Fruit fly (Drosophila melanogaster): ENCODE data around the gene CG7872.

Gene CG7872

dm6 chrX:15594230-15594857 lies 16.3 kb downstream of the CG7872 start (continued):
- no peak for TF ChIP-seq Dfd (GFP tag; optimal IDR thresholded peaks at IDR 0.05)
- no peak for TF ChIP-seq CG12155 (GFP tag; optimal IDR thresholded peaks at IDR 0.05)
- 0 out of 3 replicates have a peak, but pooled peaks have one; percentile 10 for TF ChIP-seq CG11695 (GFP tag; IDR thresholded peaks at IDR 0.05)
- TF ChIP-seq gsb (GFP tag; IDR thresholded peaks at IDR 0.05) = no peak
- TF ChIP-seq emc (GFP tag; optimal IDR thresholded peaks at IDR 0.05) = no peak
- no peak for TF ChIP-seq zf30C (GFP tag; optimal IDR thresholded peaks at IDR 0.05)
- TF ChIP-seq CG3995 (GFP tag; optimal IDR thresholded peaks at IDR 0.05) = no peak
- TF ChIP-seq MESR4 (GFP tag; optimal IDR thresholded peaks at IDR 0.05) = no peak
- TF ChIP-seq croc (GFP tag; conservative IDR thresholded peaks at IDR 0.05) = peak; percentile 12; the same call in 1 of the 3 replicates
- peak; percentile 27 for TF ChIP-seq Meics (GFP tag; optimal IDR thresholded peaks at IDR 0.05)
- TF ChIP-seq Dad (GFP tag; optimal IDR thresholded peaks at IDR 0.05) = no peak
- TF ChIP-seq CG11085 (GFP tag; IDR thresholded peaks at IDR 0.05) = peak; percentile 61; the same call in 1 of the 2 replicates
- no peak for TF ChIP-seq CG11398 (GFP tag; optimal IDR thresholded peaks at IDR 0.05)
- no peak for TF ChIP-seq Max (GFP tag; optimal IDR thresholded peaks at IDR 0.05)
- TF ChIP-seq Xbp1 (GFP tag; optimal IDR thresholded peaks at IDR 0.05) = peak; percentile 65
- no peak for TF ChIP-seq CG1529 (GFP tag; optimal IDR thresholded peaks at IDR 0.05)
- TF ChIP-seq CG30431 (GFP tag; optimal IDR thresholded peaks at IDR 0.05) = no peak
- TF ChIP-seq CG5180 (GFP tag; optimal IDR thresholded peaks at IDR 0.05) = no peak
- no peak for TF ChIP-seq CG1832 (GFP tag; optimal IDR thresholded peaks at IDR 0.05)
- TF ChIP-seq slp2 (GFP tag; optimal IDR thresholded peaks at IDR 0.05) = no peak
- TF ChIP-seq Sry-β (GFP tag; optimal IDR thresholded peaks at IDR 0.05) = no peak
- TF ChIP-seq CG14441 (GFP tag; IDR thresholded peaks at IDR 0.05) = peak; percentile 60
- TF ChIP-seq CG7357 (GFP tag; IDR thresholded peaks at IDR 0.05) = no peak
- no peak for TF ChIP-seq tll (GFP tag; optimal IDR thresholded peaks at IDR 0.05)
- peak; percentile 66 for TF ChIP-seq CG42726 (GFP tag; IDR thresholded peaks at IDR 0.05; ENCODE audit: partially characterized antibody)
- TF ChIP-seq Side (GFP tag; optimal IDR thresholded peaks at IDR 0.05) = no peak
- peak; percentile 24 for TF ChIP-seq CG17829 (tag; optimal IDR thresholded peaks at IDR 0.05)
- peak in 1 of 2 experiments; percentile 41 for TF ChIP-seq chif (GFP tag; optimal IDR thresholded peaks at IDR 0.05)
- TF ChIP-seq CG10431 (GFP tag; optimal IDR thresholded peaks at IDR 0.05) = no peak
- TF ChIP-seq nerfin-1 (tag; optimal IDR thresholded peaks at IDR 0.05) = no peak
- no peak for TF ChIP-seq GATAe (GFP tag; conservative IDR thresholded peaks at IDR 0.05)
- TF ChIP-seq pnt (GFP tag; optimal IDR thresholded peaks at IDR 0.05) = no peak
- TF ChIP-seq CG7786 (GFP tag; optimal IDR thresholded peaks at IDR 0.05) = no peak
- TF ChIP-seq ab (GFP tag; optimal IDR thresholded peaks at IDR 0.05) = no peak
- TF ChIP-seq mam (GFP tag; optimal IDR thresholded peaks at IDR 0.05) = no peak
- no peak for TF ChIP-seq CG18764 (GFP tag; optimal IDR thresholded peaks at IDR 0.05)
- TF ChIP-seq hbn (GFP tag; IDR thresholded peaks at IDR 0.05; ENCODE audit: partially characterized antibody) = no peak
- peak; percentile 47; the same call in 1 of the 3 replicates for TF ChIP-seq ase (GFP tag; IDR thresholded peaks at IDR 0.05)
- TF ChIP-seq tgo (GFP tag; IDR thresholded peaks at IDR 0.05) = peak; percentile 49; the same call in 2 of the 3 replicates
- TF ChIP-seq Lhr (GFP tag; optimal IDR thresholded peaks at IDR 0.05) = peak; percentile 51
- TF ChIP-seq Neu2 (GFP tag; optimal IDR thresholded peaks at IDR 0.05; ENCODE audit: borderline replicate concordance) = no peak
- TF ChIP-seq dmrt11E (tag; optimal IDR thresholded peaks at IDR 0.05) = peak; percentile 11
- peak; percentile 25 for TF ChIP-seq bab2 (GFP tag; optimal IDR thresholded peaks at IDR 0.05)
- no peak for TF ChIP-seq CG15479 (GFP tag; optimal IDR thresholded peaks at IDR 0.05)
- TF ChIP-seq Stat92E (GFP tag; optimal IDR thresholded peaks at IDR 0.05) = no peak
- TF ChIP-seq CG13624 (GFP tag; optimal IDR thresholded peaks at IDR 0.05) = no peak
- no peak for TF ChIP-seq Hr39 (optimal IDR thresholded peaks at IDR 0.05)
- TF ChIP-seq CG31388 (GFP tag; optimal IDR thresholded peaks at IDR 0.05) = no peak
- TF ChIP-seq sna (GFP tag; IDR thresholded peaks at IDR 0.05; ENCODE audit: partially characterized antibody) = no peak
- no peak; the same call in 1 of the 2 replicates for TF ChIP-seq CG8765 (GFP tag; IDR thresholded peaks at IDR 0.05)

Measured in whole organism, embryonic.